Fruit fly (Drosophila melanogaster) whole organism, embryonic: ENCODE measurements around the gene Mst89B.

Source experiments
- Abd-B ChIP-seq: fragments of 200-800 bp; sonication (Bioruptor generic); optimal IDR thresholded peaks from 2 replicates; lab custom pipeline; 2018; ENCODE audit warnings: missing biosample characterization, mild to moderate bottlenecking, missing genetic modification characterization, moderate library complexity
- Atf-2 ChIP-seq: fragments of 200-800 bp; sonication (Bioruptor generic); optimal IDR thresholded peaks from 2 replicates; lab custom pipeline; 2016; ENCODE audit warnings: missing biosample characterization, missing genetic modification characterization
- CG11504 ChIP-seq: fragments of 200-800 bp; sonication (Bioruptor generic); optimal IDR thresholded peaks from 3 replicates; lab custom pipeline; 2019; ENCODE audit warnings: missing biosample characterization, mild to moderate bottlenecking, missing genetic modification characterization, moderate library complexity
- CG11560 ChIP-seq: fragments of 200-800 bp; sonication (Bioruptor generic); IDR thresholded peaks from 3 replicates; pipeline ENCODE4 v1.3.6; 2022; ENCODE audit warnings: missing biosample characterization, missing genetic modification characterization
- CG13287 ChIP-seq: fragments of 200-800 bp; sonication (Bioruptor generic); IDR thresholded peaks from 2 replicates; pipeline ENCODE4 v1.3.6; 2022; ENCODE audit warnings: missing biosample characterization, missing genetic modification characterization; ENCODE audit not compliant: partially characterized antibody
- CG16813 ChIP-seq: fragments of 200-800 bp; sonication (Bioruptor generic); IDR thresholded peaks from 3 replicates; pipeline ENCODE4 v1.3.6; 2022; ENCODE audit warnings: missing biosample characterization, missing genetic modification characterization; ENCODE audit not compliant: partially characterized antibody
- CG18262 ChIP-seq: fragments of 200-800 bp; optimal IDR thresholded peaks from 3 replicates; lab custom pipeline; 2019; ENCODE audit warnings: missing biosample characterization, mild to moderate bottlenecking, missing genetic modification characterization, moderate library complexity
- CG1832 ChIP-seq: fragments of 200-800 bp; sonication (Bioruptor generic); optimal IDR thresholded peaks from 2 replicates; lab custom pipeline; 2017; ENCODE audit warnings: missing biosample characterization, mild to moderate bottlenecking, missing genetic modification characterization, inconsistent platforms
- CG31224 ChIP-seq: fragments of 200-800 bp; sonication (Bioruptor generic); IDR thresholded peaks from 2 replicates; pipeline ENCODE4 v1.3.6; 2022; ENCODE audit warnings: missing biosample characterization, missing genetic modification characterization
- CG3163 ChIP-seq: fragments of 200-800 bp; sonication (Bioruptor generic); optimal IDR thresholded peaks from 3 replicates; lab custom pipeline; 2016; ENCODE audit warnings: missing biosample characterization, missing genetic modification characterization
- CG34376 ChIP-seq: fragments of 200-800 bp; sonication (Bioruptor generic); optimal IDR thresholded peaks from 2 replicates; lab custom pipeline; 2018; ENCODE audit warnings: missing biosample characterization, mild to moderate bottlenecking, missing genetic modification characterization
- CG8089 ChIP-seq: fragments of 200-800 bp; sonication (Bioruptor generic); optimal IDR thresholded peaks from 3 replicates; lab custom pipeline; 2016; ENCODE audit warnings: missing biosample characterization, missing genetic modification characterization
- CG8290 ChIP-seq, 3 experiments: fragments of 200-800 bp; sonication (Bioruptor generic); optimal IDR thresholded peaks; 2 replicates each; lab custom pipeline; 2016 to 2019; ENCODE audit warnings: missing biosample characterization in 3 of 3, missing genetic modification characterization in 3 of 3, mild to moderate bottlenecking in 2 of 3, moderate library complexity in 1 of 3
- CG8478 ChIP-seq: fragments of >200 bp; optimal IDR thresholded peaks from 2 replicates; lab custom pipeline; 2018
- CG8924 ChIP-seq: fragments of 200-800 bp; optimal IDR thresholded peaks from 3 replicates; lab custom pipeline; 2019; ENCODE audit warnings: missing biosample characterization, mild to moderate bottlenecking, missing genetic modification characterization, moderate library complexity
- CG9215 ChIP-seq: fragments of 200-800 bp; sonication (Bioruptor generic); IDR thresholded peaks from 2 replicates; pipeline ENCODE4 v1.3.6; 2022; ENCODE audit warnings: missing biosample characterization, missing genetic modification characterization
- D ChIP-seq, 2 experiments: fragments of 200-800 bp in 1 of 2; fragments of >200 bp in 1 of 2; sonication (Bioruptor generic) in 1 of 2; optimal IDR thresholded peaks; 2 replicates in 1 of 2; 3 replicates in 1 of 2; lab custom pipeline; 2017; ENCODE audit warnings: mild to moderate bottlenecking in 1 of 2, missing biosample characterization in 1 of 2, missing genetic modification characterization in 1 of 2, missing genetic modification reagents in 1 of 2
- D19A ChIP-seq: fragments of 200-800 bp; optimal IDR thresholded peaks from 3 replicates; lab custom pipeline; 2019; ENCODE audit warnings: missing biosample characterization, mild to moderate bottlenecking, missing genetic modification characterization, moderate library complexity
- GATAe ChIP-seq: fragments of 200-800 bp; sonication (Bioruptor generic); conservative IDR thresholded peaks from 2 replicates; pipeline ENCODE4 v1.3.6; 2022; ENCODE audit warnings: missing biosample characterization, missing genetic modification characterization
- Hr51 ChIP-seq, 2 experiments: fragments of 200-800 bp; sonication (Bioruptor generic); optimal IDR thresholded peaks; 2 replicates in 1 of 2; 3 replicates in 1 of 2; lab custom pipeline; 2016 to 2018; ENCODE audit warnings: missing biosample characterization in 2 of 2, missing genetic modification characterization in 2 of 2, mild to moderate bottlenecking in 1 of 2, moderate library complexity in 1 of 2
- Myb ChIP-seq: fragments of 200-800 bp; sonication (Bioruptor generic); optimal IDR thresholded peaks from 2 replicates; lab custom pipeline; 2016; ENCODE audit warnings: missing biosample characterization, missing genetic modification characterization
- NC2β ChIP-seq: fragments of 200-800 bp; sonication (Bioruptor generic); optimal IDR thresholded peaks from 2 replicates; lab custom pipeline; 2016; ENCODE audit warnings: missing biosample characterization, missing genetic modification characterization
- Usf ChIP-seq: fragments of 200-800 bp; sonication (Bioruptor generic); optimal IDR thresholded peaks from 2 replicates; lab custom pipeline; 2017; ENCODE audit warnings: missing genotype, missing biosample characterization, missing genetic modification characterization
- Xbp1 ChIP-seq: fragments of 200-800 bp; sonication (Bioruptor generic); optimal IDR thresholded peaks from 3 replicates; lab custom pipeline; 2016; ENCODE audit warnings: missing biosample characterization, mild to moderate bottlenecking, missing genetic modification characterization
- Xrp1 ChIP-seq: fragments of 200-800 bp; sonication (Bioruptor generic); IDR thresholded peaks from 2 replicates; pipeline ENCODE4 v1.3.6; 2022; ENCODE audit warnings: missing biosample characterization, missing genetic modification characterization
- ac ChIP-seq: fragments of 200-800 bp; sonication (Bioruptor generic); optimal IDR thresholded peaks from 3 replicates; lab custom pipeline; 2017; ENCODE audit warnings: missing biosample characterization, mild to moderate bottlenecking, missing genetic modification characterization
- caup ChIP-seq: fragments of 200-800 bp; sonication (Bioruptor generic); optimal IDR thresholded peaks from 3 replicates; lab custom pipeline; 2017; ENCODE audit warnings: missing biosample characterization, mild to moderate bottlenecking, missing genetic modification characterization, moderate library complexity; ENCODE audit not compliant: severe bottlenecking
- ewg ChIP-seq: fragments of 200-800 bp; sonication (Bioruptor generic); optimal IDR thresholded peaks from 3 replicates; lab custom pipeline; 2017; ENCODE audit warnings: mild to moderate bottlenecking, missing biosample characterization, missing genetic modification reagents, missing genetic modification characterization
- gsb-n ChIP-seq: fragments of 200-800 bp; sonication (Bioruptor generic); optimal IDR thresholded peaks from 3 replicates; lab custom pipeline; 2018; ENCODE audit warnings: missing biosample characterization, mild to moderate bottlenecking, missing genetic modification characterization
- insv ChIP-seq, 2 experiments: fragments of 200-800 bp; sonication (Bioruptor generic); optimal IDR thresholded peaks; 3 replicates each; lab custom pipeline; 2016 to 2018; ENCODE audit warnings: missing biosample characterization in 2 of 2, missing genetic modification characterization in 2 of 2
- lab ChIP-seq: fragments of 200-800 bp; sonication (Bioruptor generic); optimal IDR thresholded peaks from 3 replicates; lab custom pipeline; 2017; ENCODE audit warnings: missing biosample characterization, missing genetic modification characterization, mild to moderate bottlenecking, moderate library complexity, missing genetic modification reagents
- lmd ChIP-seq: fragments of 200-800 bp; sonication (Bioruptor generic); IDR thresholded peaks from 2 replicates; pipeline ENCODE4 v1.3.6; 2022; ENCODE audit warnings: missing biosample characterization, missing genetic modification characterization
- lov ChIP-seq, 2 experiments: fragments of 200-800 bp in 1 of 2; fragments of >200 bp in 1 of 2; sonication (Bioruptor generic) in 1 of 2; IDR thresholded peaks in 1 of 2; optimal IDR thresholded peaks in 1 of 2; 2 replicates in 1 of 2; 3 replicates in 1 of 2; pipeline versions ENCODE4 v1.3.6 to Lab custom; 2017 to 2022; ENCODE audit warnings: missing biosample characterization in 1 of 2, missing genetic modification characterization in 1 of 2
- nom ChIP-seq: fragments of 200-800 bp; sonication (Bioruptor generic); optimal IDR thresholded peaks from 2 replicates; lab custom pipeline; 2017; ENCODE audit warnings: missing biosample characterization, missing genetic modification characterization, mild to moderate bottlenecking, moderate library complexity, missing genetic modification reagents
- oc ChIP-seq: fragments of 200-800 bp; sonication (Bioruptor generic); optimal IDR thresholded peaks from 2 replicates; lab custom pipeline; 2018; ENCODE audit warnings: missing biosample characterization, mild to moderate bottlenecking, missing genetic modification characterization, moderate library complexity
- phol ChIP-seq: fragments of 200-800 bp; sonication (Bioruptor generic); optimal IDR thresholded peaks from 3 replicates; lab custom pipeline; 2018; ENCODE audit warnings: missing biosample characterization, mild to moderate bottlenecking, missing genetic modification characterization, moderate library complexity
- ro ChIP-seq: fragments of 200-800 bp; sonication (Bioruptor generic); IDR thresholded peaks from 2 replicates; pipeline ENCODE4 v1.3.6; 2022; ENCODE audit warnings: missing biosample characterization, missing genetic modification characterization
- sens ChIP-seq: fragments of 200-800 bp; sonication (Bioruptor generic); peaks from one replicate; lab custom pipeline; 2016; ENCODE audit warnings: missing biosample characterization, missing genetic modification characterization
- slou ChIP-seq: fragments of 200-800 bp; sonication (Bioruptor generic); optimal IDR thresholded peaks from 3 replicates; lab custom pipeline; 2016; ENCODE audit warnings: missing biosample characterization, missing genetic modification characterization
- usp ChIP-seq: fragments of >200 bp; optimal IDR thresholded peaks from 2 replicates; lab custom pipeline; 2017; ENCODE audit warnings: missing biosample characterization, missing genetic modification characterization

The Mst89B gene

DNA sequence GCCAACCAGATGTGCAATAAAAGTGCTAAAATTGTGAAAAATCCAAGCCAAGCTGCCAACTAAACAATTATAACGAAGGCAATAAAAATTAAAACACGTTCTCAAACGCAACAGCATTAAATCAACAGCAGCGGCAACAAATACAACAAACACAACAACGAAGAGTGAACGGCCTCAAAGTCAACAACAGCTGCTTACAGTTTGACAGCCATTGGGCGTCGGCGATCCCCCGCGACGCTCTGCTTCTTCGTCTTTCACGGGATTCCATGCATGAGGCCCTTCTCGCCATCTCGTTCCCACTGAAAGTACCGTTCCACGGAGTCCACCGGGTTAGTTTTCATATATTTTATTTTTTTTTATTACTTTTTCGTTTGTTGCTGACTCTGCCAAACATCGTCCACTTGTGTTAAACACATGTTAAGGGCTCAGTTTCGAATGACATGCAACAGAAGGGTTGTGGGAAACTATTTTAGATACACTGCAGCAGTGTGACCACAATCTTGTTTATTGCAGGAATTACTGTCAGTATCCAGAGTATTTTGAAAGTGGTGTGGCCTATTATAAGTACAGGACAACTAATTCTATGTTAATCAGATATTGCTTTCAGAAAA, 15.4 kb downstream of the Mst89B start (continued):
- no peak for TF ChIP-seq ewg
- TF ChIP-seq caup (GFP tag; lab: Kevin White, UChicago) = no peak
- TF ChIP-seq CG34376 (GFP tag; lab: Kevin White, UChicago) = no peak
- no peak for TF ChIP-seq GATAe (GFP tag; lab: Robert Waterston, UW)
- TF ChIP-seq nom (GFP tag; lab: Kevin White, UChicago) = peak; percentile 4
- TF ChIP-seq CG3163 (GFP tag; lab: Kevin White, UChicago) = peak; percentile 1
- no peak for TF ChIP-seq Hr51 (GFP tag; optimal IDR thresholded peaks at IDR 0.05; lab: Kevin White, UChicago)
- no peak for TF ChIP-seq CG8478 (lab: Kevin White, UChicago)
- TF ChIP-seq lab (GFP tag; lab: Kevin White, UChicago) = no peak
- no peak for TF ChIP-seq lov (optimal IDR thresholded peaks at IDR 0.05; lab: Kevin White, UChicago)
- 0 out of 3 replicates have a peak, but pooled peaks have one; percentile 54 for TF ChIP-seq lov (GFP tag; IDR thresholded peaks at IDR 0.05; lab: Robert Waterston, UW)

- TF ChIP-seq phol = peak; percentile 3
- no peak for TF ChIP-seq CG11560 (tag; lab: Robert Waterston, UW)
- no peak for TF ChIP-seq CG18262 (tag; lab: Kevin White, UChicago)
- TF ChIP-seq Xrp1 = 0 out of 2 replicates have a peak, but pooled peaks have one; percentile 7
- TF ChIP-seq insv (GFP tag; optimal IDR thresholded peaks at IDR 0.05; lab: Kevin White, UChicago) = no peak
- TF ChIP-seq CG1832 (GFP tag; lab: Kevin White, UChicago) = no peak
- no peak for TF ChIP-seq Atf-2 (GFP tag; lab: Kevin White, UChicago)
- TF ChIP-seq CG16813 (GFP tag; lab: Robert Waterston, UW) = no peak
- TF ChIP-seq NC2β (GFP tag; lab: Kevin White, UChicago) = no peak
- TF ChIP-seq CG9215 = no peak
- TF ChIP-seq Abd-B (GFP tag; lab: Kevin White, UChicago) = no peak
- TF ChIP-seq Usf (GFP tag; lab: Kevin White, UChicago) = no peak
- TF ChIP-seq oc = no peak
- TF ChIP-seq CG8924 (tag; lab: Kevin White, UChicago) = no peak
- no peak for TF ChIP-seq D (optimal IDR thresholded peaks at IDR 0.05; lab: Kevin White, UChicago)
- peak; percentile 11 for TF ChIP-seq D (GFP tag; optimal IDR thresholded peaks at IDR 0.05; lab: Kevin White, UChicago)
- TF ChIP-seq gsb-n (tag; lab: Kevin White, UChicago) = no peak
- TF ChIP-seq CG13287 (GFP tag; lab: Robert Waterston, UW) = no peak
- no peak for TF ChIP-seq ac (GFP tag; lab: Kevin White, UChicago)
- TF ChIP-seq ro = no peak
- TF ChIP-seq sens = peak; percentile 60
- TF ChIP-seq CG8089 (GFP tag; lab: Kevin White, UChicago) = no peak
- TF ChIP-seq CG11504 (tag; lab: Kevin White, UChicago) = no peak
- no peak for TF ChIP-seq lmd (GFP tag; lab: Robert Waterston, UW)
- peak; percentile 61 for TF ChIP-seq D19A
- TF ChIP-seq Xbp1 (GFP tag; lab: Kevin White, UChicago) = no peak
- no peak for TF ChIP-seq Myb
- TF ChIP-seq CG8290 (GFP tag; optimal IDR thresholded peaks at IDR 0.05; lab: Kevin White, UChicago) = no peak
- no peak for TF ChIP-seq CG8290 (tag; optimal IDR thresholded peaks at IDR 0.05; lab: Kevin White, UChicago)
- no peak for TF ChIP-seq usp (GFP tag; lab: Kevin White, UChicago)
- TF ChIP-seq slou (GFP tag; lab: Kevin White, UChicago) = no peak
- no peak for TF ChIP-seq lov (optimal IDR thresholded peaks at IDR 0.05; lab: Kevin White, UChicago)
- TF ChIP-seq lov (GFP tag; IDR thresholded peaks at IDR 0.05; lab: Robert Waterston, UW) = no peak
- no peak for TF ChIP-seq CG31224 (GFP tag; lab: Robert Waterston, UW)
Observed at dm6 chr3R:16284481-16284880, 17.7 kb downstream of the Mst89B start.
